2 worm cellular contexts compared by ENCODE assay signal in the genomic region with DNA sequence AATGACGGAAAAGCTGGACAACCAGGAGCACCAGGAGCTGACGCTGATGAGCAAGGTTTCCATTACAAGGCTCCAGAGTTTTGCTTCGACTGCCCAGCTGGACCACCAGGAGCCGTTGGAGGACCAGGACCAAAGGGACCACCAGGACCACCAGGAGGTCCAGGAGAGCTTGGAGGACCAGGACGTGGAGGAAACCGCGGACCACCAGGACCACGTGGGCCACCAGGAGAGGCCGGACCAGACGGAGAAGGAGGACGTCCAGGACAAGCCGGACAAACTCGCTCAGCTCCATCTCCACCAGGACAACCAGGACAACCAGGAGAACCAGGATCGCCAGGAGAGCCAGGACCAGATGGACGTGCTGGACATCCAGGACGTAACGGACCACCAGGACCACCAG.
TF ChIP-seq lines count a peak whose summit lies in the region.

No protein-coding gene starts in this region.

TF ChIP-seq in whole organism, L4 larva, 104 proteins besides CTCF, POLR2A, EP300 and RAD21:
- TF ChIP-seq tag-97 (GFP tag; IDR thresholded peaks at IDR 0.05; lab: Robert Waterston, UW): 0 out of 2 replicates have a peak, but pooled peaks have one; percentile 61
- TF ChIP-seq set-16 (GFP tag; IDR thresholded peaks at IDR 0.05; lab: Robert Waterston, UW): peak; percentile 95
- 0 out of 2 replicates have a peak, but pooled peaks have one; percentile 9 for TF ChIP-seq ctbp-1 (GFP tag; IDR thresholded peaks at IDR 0.05; lab: Robert Waterston, UW)

TF ChIP-seq in whole organism, young adult, 124 proteins besides CTCF, POLR2A, EP300 and RAD21:
- TF ChIP-seq egrh-3 (GFP tag; IDR thresholded peaks at IDR 0.05; lab: Robert Waterston, UW) (peak; percentile 88; the same call in 1 of the 2 replicates), mcd-1 (GFP tag; IDR thresholded peaks at IDR 0.05; lab: Robert Waterston, UW) (0 out of 2 replicates have a peak, but pooled peaks have one; percentile 31), zfh-2 (GFP tag; conservative IDR thresholded peaks at IDR 0.05; lab: Robert Waterston, UW) (peak; percentile 72)
